Fruit fly (Drosophila melanogaster) whole organism, pupa: ENCODE measurements around the gene CG17258.
A peak's percentile ranks its signal among the peaks of the same experiment; 100 is the strongest.

Experiments
- CG10348 ChIP-seq: fragments of 200-800 bp; sonication (Bioruptor generic); IDR thresholded peaks from 2 replicates; pipeline ENCODE4 v1.3.6; 2022; ENCODE audit warnings: missing biosample characterization, missing genetic modification characterization
- CG12605 ChIP-seq: fragments of 200-800 bp; sonication (Bioruptor generic); IDR thresholded peaks from 2 replicates; pipeline ENCODE4 v1.3.6; 2022; ENCODE audit warnings: missing biosample characterization, missing genetic modification characterization
- CG13204 ChIP-seq: fragments of 200-800 bp; sonication (Bioruptor generic); optimal IDR thresholded peaks from 2 replicates; lab custom pipeline; 2018; ENCODE audit warnings: missing biosample characterization, mild to moderate bottlenecking, missing genetic modification characterization, moderate library complexity
- CG14655 ChIP-seq: fragments of 200-800 bp; sonication (Bioruptor generic); optimal IDR thresholded peaks from 3 replicates; lab custom pipeline; 2017; ENCODE audit warnings: mild to moderate bottlenecking, missing biosample characterization, missing genetic modification reagents, missing genetic modification characterization
- CG15710 ChIP-seq: fragments of 200-800 bp; sonication (Bioruptor generic); optimal IDR thresholded peaks from 2 replicates; lab custom pipeline; 2018; ENCODE audit warnings: missing biosample characterization, mild to moderate bottlenecking, missing genetic modification characterization, moderate library complexity
- CG17806 ChIP-seq: fragments of 200-800 bp; sonication (Bioruptor generic); optimal IDR thresholded peaks from 2 replicates; lab custom pipeline; 2018; ENCODE audit warnings: missing biosample characterization, mild to moderate bottlenecking, missing genetic modification characterization, moderate library complexity
- CG32121 ChIP-seq: fragments of 200-800 bp; sonication (Bioruptor generic); IDR thresholded peaks from 2 replicates; pipeline ENCODE4 v1.3.6; 2022; ENCODE audit warnings: missing biosample characterization, missing genetic modification characterization
- CG34367 ChIP-seq: fragments of 200-800 bp; sonication (Bioruptor generic); optimal IDR thresholded peaks from 2 replicates; lab custom pipeline; 2018; ENCODE audit warnings: missing biosample characterization, mild to moderate bottlenecking, missing genetic modification characterization
- CG4496 ChIP-seq: fragments of 200-800 bp; sonication (Bioruptor generic); IDR thresholded peaks from 3 replicates; pipeline ENCODE4 v1.3.6; 2022; ENCODE audit warnings: missing biosample characterization, missing genetic modification characterization
- CG8159 ChIP-seq: fragments of 200-800 bp; sonication (Bioruptor generic); optimal IDR thresholded peaks from 3 replicates; lab custom pipeline; 2018; ENCODE audit warnings: missing biosample characterization, mild to moderate bottlenecking, missing genetic modification characterization, moderate library complexity
- CG8301 ChIP-seq: fragments of 200-800 bp; sonication (Bioruptor generic); optimal IDR thresholded peaks from 2 replicates; lab custom pipeline; 2018; ENCODE audit warnings: missing biosample characterization, mild to moderate bottlenecking, missing genetic modification characterization
- CG9948 ChIP-seq: fragments of 200-800 bp; sonication (Bioruptor generic); optimal IDR thresholded peaks from 2 replicates; lab custom pipeline; 2018; ENCODE audit warnings: missing biosample characterization, mild to moderate bottlenecking, missing genetic modification characterization, moderate library complexity
- D1 ChIP-seq: fragments of 200-800 bp; sonication (Bioruptor generic); optimal IDR thresholded peaks from 2 replicates; lab custom pipeline; 2018; ENCODE audit warnings: missing biosample characterization, mild to moderate bottlenecking, missing genetic modification characterization, moderate library complexity
- EcR ChIP-seq: fragments of 200-800 bp; sonication (Bioruptor generic); optimal IDR thresholded peaks from 3 replicates; lab custom pipeline; 2019; ENCODE audit warnings: missing biosample characterization, missing genetic modification characterization, mild to moderate bottlenecking, moderate library complexity, missing genetic modification reagents
- Ets98B ChIP-seq: fragments of 200-800 bp; sonication (Bioruptor generic); IDR thresholded peaks from 2 replicates; pipeline ENCODE4 v1.3.6; 2022; ENCODE audit warnings: missing biosample characterization, missing genetic modification characterization
- Pif1A ChIP-seq: fragments of 200-800 bp; sonication (Bioruptor generic); optimal IDR thresholded peaks from 3 replicates; lab custom pipeline; 2016; ENCODE audit warnings: missing biosample characterization, missing genetic modification characterization
- Pif1B ChIP-seq: fragments of 200-800 bp; sonication (Bioruptor generic); optimal IDR thresholded peaks from 3 replicates; lab custom pipeline; 2016; ENCODE audit warnings: missing biosample characterization, missing genetic modification characterization
- Snoo ChIP-seq: fragments of 200-800 bp; sonication (Bioruptor generic); optimal IDR thresholded peaks from 3 replicates; lab custom pipeline; 2017; ENCODE audit warnings: missing biosample characterization, mild to moderate bottlenecking, missing genetic modification characterization, inconsistent platforms
- fd96Ca ChIP-seq: fragments of 200-800 bp; sonication (Bioruptor generic); IDR thresholded peaks from 3 replicates; pipeline ENCODE4 v1.3.6; 2022; ENCODE audit warnings: missing biosample characterization, missing genetic modification characterization
- gl ChIP-seq: fragments of 200-800 bp; sonication (Bioruptor generic); optimal IDR thresholded peaks from 2 replicates; lab custom pipeline; 2018; ENCODE audit warnings: missing biosample characterization, mild to moderate bottlenecking, missing genetic modification characterization
- rn ChIP-seq: fragments of 200-800 bp; sonication (Bioruptor generic); IDR thresholded peaks from 2 replicates; pipeline ENCODE4 v1.3.6; 2022; ENCODE audit warnings: missing biosample characterization, missing genetic modification characterization

CG17258 gene

dm6 chr2L:3011484-3011883 lies 23.7 kb downstream of the CG17258 start:
- peak; percentile 57 for TF ChIP-seq CG14655 (GFP tag; lab: Kevin White, UChicago)
- no peak for TF ChIP-seq EcR (GFP tag; lab: Kevin White, UChicago)
- TF ChIP-seq CG13204 (GFP tag; lab: Kevin White, UChicago): peak; percentile 22
- peak; percentile 79 for TF ChIP-seq Pif1B
- TF ChIP-seq CG32121: no peak
- no peak for TF ChIP-seq Ets98B (GFP tag; lab: Robert Waterston, UW)
- no peak for TF ChIP-seq rn (GFP tag; lab: Robert Waterston, UW)
- TF ChIP-seq Snoo (tag; lab: Kevin White, UChicago): peak; percentile 78
- TF ChIP-seq CG17806 (tag; lab: Kevin White, UChicago): peak; percentile 70
- no peak for TF ChIP-seq CG10348 (GFP tag; lab: Robert Waterston, UW)
- peak; percentile 73 for TF ChIP-seq CG15710 (tag; lab: Kevin White, UChicago)
- peak; percentile 66 for TF ChIP-seq CG34367 (tag; lab: Kevin White, UChicago)
- peak; percentile 38 for TF ChIP-seq CG8301 (tag; lab: Kevin White, UChicago)
- TF ChIP-seq D1 (tag; lab: Kevin White, UChicago): no peak
- TF ChIP-seq CG8159 (tag; lab: Kevin White, UChicago): peak; percentile 80
- TF ChIP-seq gl (tag; lab: Kevin White, UChicago): peak; percentile 21
- no peak; the same call in 1 of the 2 replicates for TF ChIP-seq CG12605 (GFP tag; lab: Robert Waterston, UW)
- peak; percentile 57 for TF ChIP-seq CG9948 (tag; lab: Kevin White, UChicago)
- peak; percentile 60; the same call in 2 of the 3 replicates for TF ChIP-seq CG4496 (GFP tag; lab: Robert Waterston, UW)
- peak; percentile 60; the same call in 2 of the 3 replicates for TF ChIP-seq fd96Ca (GFP tag; lab: Robert Waterston, UW)
- peak; percentile 75 for TF ChIP-seq Pif1A (GFP tag; lab: Kevin White, UChicago)

dm6 chr2L:3009438-3009837 lies 25.7 kb downstream of the CG17258 start:
- TF ChIP-seq CG32121: no peak
- no peak for TF ChIP-seq CG13204 (GFP tag; lab: Kevin White, UChicago)
- no peak for TF ChIP-seq CG4496 (GFP tag; lab: Robert Waterston, UW)

DNA sequence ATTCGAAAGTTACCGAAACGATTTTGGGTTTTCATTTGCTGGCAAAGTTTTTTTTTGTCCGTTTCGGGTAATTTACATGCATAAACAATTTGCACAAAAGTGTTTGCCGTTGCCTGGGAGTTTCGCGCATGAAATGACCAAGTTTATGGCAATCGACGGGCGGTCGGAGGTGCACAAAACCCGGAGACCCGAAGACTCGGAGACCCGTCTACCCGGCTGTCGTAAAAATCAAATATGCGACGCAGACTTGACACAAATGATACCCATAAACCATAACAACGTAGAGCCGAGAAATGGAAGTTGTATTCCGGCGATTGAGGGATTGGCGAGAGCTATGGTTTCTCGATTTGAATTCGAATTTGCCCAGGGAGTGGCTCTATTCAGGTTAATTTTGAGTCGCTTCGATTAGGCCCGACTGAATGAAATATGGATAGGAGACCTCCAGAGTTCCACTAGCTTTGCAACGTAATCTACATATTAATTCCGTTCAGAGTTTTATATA lies 28.2 kb downstream of the CG17258 start:
- no peak for TF ChIP-seq CG12605 (GFP tag; lab: Robert Waterston, UW)
- no peak for TF ChIP-seq rn (GFP tag; lab: Robert Waterston, UW)
- TF ChIP-seq CG14655 (GFP tag; lab: Kevin White, UChicago): no peak
- no peak for TF ChIP-seq CG32121
- TF ChIP-seq Ets98B (GFP tag; lab: Robert Waterston, UW): no peak
- no peak for TF ChIP-seq CG13204 (GFP tag; lab: Kevin White, UChicago)
- no peak for TF ChIP-seq CG4496 (GFP tag; lab: Robert Waterston, UW)
- TF ChIP-seq CG15710 (tag; lab: Kevin White, UChicago): no peak
- no peak for TF ChIP-seq D1 (tag; lab: Kevin White, UChicago)
- no peak for TF ChIP-seq CG8159 (tag; lab: Kevin White, UChicago)
- no peak for TF ChIP-seq CG10348 (GFP tag; lab: Robert Waterston, UW)
- TF ChIP-seq Pif1A (GFP tag; lab: Kevin White, UChicago): no peak

dm6 chr2L:3006194-3006593 lies 29.0 kb downstream of the CG17258 start:
- TF ChIP-seq CG32121 (no peak), D1 (tag; lab: Kevin White, UChicago) (no peak), Snoo (tag; lab: Kevin White, UChicago) (no peak)

- TF ChIP-seq gl (tag; lab: Kevin White, UChicago) (no peak), CG12605 (GFP tag; lab: Robert Waterston, UW) (no peak), fd96Ca (GFP tag; lab: Robert Waterston, UW) (no peak), CG8159 (tag; lab: Kevin White, UChicago) (no peak), CG13204 (GFP tag; lab: Kevin White, UChicago) (no peak), Snoo (tag; lab: Kevin White, UChicago) (no peak), CG17806 (tag; lab: Kevin White, UChicago) (no peak), CG10348 (GFP tag; lab: Robert Waterston, UW) (no peak), D1 (tag; lab: Kevin White, UChicago) (no peak), CG15710 (tag; lab: Kevin White, UChicago) (no peak), CG8301 (tag; lab: Kevin White, UChicago) (no peak)
Observed at dm6 chr2L:3005483-3005882, 29.7 kb downstream of the CG17258 start.

DNA sequence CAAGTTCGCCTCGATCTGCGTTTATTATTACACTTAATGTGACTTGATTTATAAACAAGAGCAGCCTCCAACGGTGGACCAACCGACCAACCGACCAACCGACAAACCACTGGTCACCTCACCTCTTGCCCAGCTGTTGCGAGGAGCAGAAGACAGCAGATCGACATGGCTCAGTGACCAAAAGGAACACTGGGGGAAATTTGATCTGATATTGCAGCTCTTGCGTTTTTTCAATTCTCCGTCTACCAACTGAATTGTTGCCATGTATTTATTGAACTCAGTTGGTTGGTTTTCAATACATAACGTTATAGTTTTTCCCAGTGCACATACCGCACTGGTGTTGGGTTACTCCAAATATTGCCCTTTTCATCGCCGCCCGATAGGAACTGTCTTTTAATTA lies 30.5 kb downstream of the CG17258 start:
- TF ChIP-seq CG8159 (tag; lab: Kevin White, UChicago): peak; percentile 41
- TF ChIP-seq CG10348 (GFP tag; lab: Robert Waterston, UW): no peak
- TF ChIP-seq CG17806 (tag; lab: Kevin White, UChicago): peak; percentile 53
- TF ChIP-seq CG34367 (tag; lab: Kevin White, UChicago): peak; percentile 25
- TF ChIP-seq CG14655 (GFP tag; lab: Kevin White, UChicago): no peak
- no peak for TF ChIP-seq CG12605 (GFP tag; lab: Robert Waterston, UW)
- TF ChIP-seq Pif1B: peak; percentile 4
- peak; percentile 11 for TF ChIP-seq Snoo (tag; lab: Kevin White, UChicago)
- peak; percentile 33 for TF ChIP-seq CG13204 (GFP tag; lab: Kevin White, UChicago)
- peak; percentile 61 for TF ChIP-seq EcR (GFP tag; lab: Kevin White, UChicago)
- TF ChIP-seq CG9948 (tag; lab: Kevin White, UChicago): peak; percentile 10
- TF ChIP-seq Pif1A (GFP tag; lab: Kevin White, UChicago): peak; percentile 18
- no peak for TF ChIP-seq rn (GFP tag; lab: Robert Waterston, UW)
- TF ChIP-seq Ets98B (GFP tag; lab: Robert Waterston, UW): no peak
- peak; percentile 55; the same call in 2 of the 3 replicates for TF ChIP-seq fd96Ca (GFP tag; lab: Robert Waterston, UW)
- TF ChIP-seq CG15710 (tag; lab: Kevin White, UChicago): peak; percentile 45
- TF ChIP-seq CG4496 (GFP tag; lab: Robert Waterston, UW): peak; percentile 44; the same call in 2 of the 3 replicates
- peak; percentile 3 for TF ChIP-seq gl (tag; lab: Kevin White, UChicago)
- no peak for TF ChIP-seq CG8301 (tag; lab: Kevin White, UChicago)
